Fruit fly (Drosophila melanogaster) whole organism, prepupa: ENCODE results near the gene fws.
A peak's percentile ranks its signal among the peaks of the same experiment; 100 is the strongest.

Experiments
- CG11294 ChIP-seq: fragments of 200-800 bp; sonication (Bioruptor generic); IDR thresholded peaks from 2 replicates; pipeline ENCODE4 v1.3.6; 2022; ENCODE audit warnings: missing biosample characterization, missing genetic modification characterization
- CG16779 ChIP-seq: fragments of 200-800 bp; sonication (Bioruptor generic); optimal IDR thresholded peaks from 3 replicates; lab custom pipeline; 2017; ENCODE audit warnings: missing biosample characterization, mild to moderate bottlenecking, missing genetic modification characterization
- CG3032 ChIP-seq: fragments of 200-800 bp; optimal IDR thresholded peaks from 2 replicates; lab custom pipeline; 2019; ENCODE audit warnings: missing biosample characterization, mild to moderate bottlenecking, missing genetic modification characterization, moderate library complexity
- CG31627 ChIP-seq: fragments of 200-800 bp; sonication (Bioruptor generic); optimal IDR thresholded peaks from 3 replicates; lab custom pipeline; 2016; ENCODE audit warnings: missing biosample characterization, missing genetic modification characterization
- CG34406 ChIP-seq: fragments of 200-800 bp; sonication (Bioruptor generic); optimal IDR thresholded peaks from 3 replicates; lab custom pipeline; 2016; ENCODE audit warnings: missing biosample characterization, missing genetic modification characterization
- CG3919 ChIP-seq: fragments of 200-800 bp; sonication (Bioruptor generic); optimal IDR thresholded peaks from 3 replicates; lab custom pipeline; 2016; ENCODE audit warnings: missing biosample characterization, missing genetic modification characterization
- CG6163 ChIP-seq: fragments of 200-800 bp; sonication (Bioruptor generic); IDR thresholded peaks from 3 replicates; pipeline ENCODE4 v1.3.6; 2022; ENCODE audit warnings: missing biosample characterization, missing genetic modification characterization
- CG6276 ChIP-seq: fragments of 200-800 bp; sonication (Bioruptor generic); optimal IDR thresholded peaks from 2 replicates; lab custom pipeline; 2017; ENCODE audit warnings: missing biosample characterization, mild to moderate bottlenecking, missing genetic modification characterization
- CG6792 ChIP-seq: fragments of 200-800 bp; sonication (Bioruptor generic); optimal IDR thresholded peaks from 3 replicates; lab custom pipeline; 2016; ENCODE audit warnings: missing biosample characterization, missing genetic modification characterization
- CG6854 ChIP-seq: fragments of 200-800 bp; sonication (Bioruptor generic); optimal IDR thresholded peaks from 2 replicates; lab custom pipeline; 2017; ENCODE audit warnings: missing biosample characterization, mild to moderate bottlenecking, missing genetic modification characterization
- CG7368 ChIP-seq: fragments of 200-800 bp; sonication (Bioruptor generic); optimal IDR thresholded peaks from 3 replicates; lab custom pipeline; 2016; ENCODE audit warnings: missing biosample characterization, missing genetic modification characterization
- CG8319 ChIP-seq: fragments of 200-800 bp; sonication (Bioruptor generic); optimal IDR thresholded peaks from 3 replicates; lab custom pipeline; 2016; ENCODE audit warnings: missing biosample characterization, missing genetic modification characterization
- CG9139 ChIP-seq: fragments of 200-800 bp; sonication (Bioruptor generic); optimal IDR thresholded peaks from 3 replicates; lab custom pipeline; 2017; ENCODE audit warnings: missing biosample characterization, mild to moderate bottlenecking, missing genetic modification characterization
- Eip75B ChIP-seq: fragments of 200-800 bp; sonication (Bioruptor generic); optimal IDR thresholded peaks from 3 replicates; lab custom pipeline; 2016; ENCODE audit warnings: missing biosample characterization, missing genetic modification characterization
- Eip78C ChIP-seq: fragments of 200-800 bp; sonication (Bioruptor generic); peaks from one replicate; lab custom pipeline; 2016; ENCODE audit warnings: missing biosample characterization, missing genetic modification characterization
- Ets21C ChIP-seq: fragments of 200-800 bp; sonication (Bioruptor generic); optimal IDR thresholded peaks from 3 replicates; lab custom pipeline; 2016; ENCODE audit warnings: missing biosample characterization, missing genetic modification characterization
- Gug ChIP-seq: fragments of 200-800 bp; sonication (Bioruptor generic); IDR thresholded peaks from 2 replicates; pipeline ENCODE4 v1.3.6; 2022; ENCODE audit warnings: missing biosample characterization, missing genetic modification characterization
- Hr38 ChIP-seq: sonication (Bioruptor generic); optimal IDR thresholded peaks from 2 replicates; lab custom pipeline; 2016; ENCODE audit warnings: missing biosample characterization, missing genetic modification characterization
- Hr39 ChIP-seq: fragments of 200-800 bp; sonication (Bioruptor generic); optimal IDR thresholded peaks from 2 replicates; lab custom pipeline; 2016; ENCODE audit warnings: missing biosample characterization, missing genetic modification characterization
- Lpt ChIP-seq: fragments of 200-800 bp; sonication (Bioruptor generic); optimal IDR thresholded peaks from 3 replicates; lab custom pipeline; 2016; ENCODE audit warnings: missing biosample characterization, missing genetic modification characterization
- Met ChIP-seq: fragments of 200-800 bp; sonication (Bioruptor generic); optimal IDR thresholded peaks from 3 replicates; lab custom pipeline; 2016; ENCODE audit warnings: missing biosample characterization, missing genetic modification characterization
- OdsH ChIP-seq: fragments of 200-800 bp; sonication (Bioruptor generic); optimal IDR thresholded peaks from 3 replicates; lab custom pipeline; 2016; ENCODE audit warnings: missing biosample characterization, missing genetic modification characterization
- Sox102F ChIP-seq: fragments of 200-800 bp; sonication (Bioruptor generic); optimal IDR thresholded peaks from 2 replicates; lab custom pipeline; 2016; ENCODE audit warnings: missing biosample characterization, mild to moderate bottlenecking, missing genetic modification characterization
- achi ChIP-seq: fragments of 200-800 bp; sonication (Bioruptor generic); optimal IDR thresholded peaks from 3 replicates; lab custom pipeline; 2016; ENCODE audit warnings: missing biosample characterization, missing genetic modification characterization
- acj6 ChIP-seq: fragments of 200-800 bp; sonication (Bioruptor generic); optimal IDR thresholded peaks from 3 replicates; lab custom pipeline; 2016; ENCODE audit warnings: missing biosample characterization, missing genetic modification characterization
- dac ChIP-seq: fragments of 200-800 bp; sonication (Bioruptor generic); optimal IDR thresholded peaks from 2 replicates; lab custom pipeline; 2017; ENCODE audit warnings: missing biosample characterization, mild to moderate bottlenecking, missing genetic modification characterization
- dsx ChIP-seq: fragments of 200-800 bp; optimal IDR thresholded peaks from 3 replicates; lab custom pipeline; 2019; ENCODE audit warnings: missing biosample characterization, mild to moderate bottlenecking, missing genetic modification characterization, moderate library complexity; ENCODE audit not compliant: poor library complexity, severe bottlenecking
- eg ChIP-seq: fragments of 200-800 bp; sonication (Bioruptor generic); IDR thresholded peaks from 3 replicates; pipeline ENCODE4 v1.3.6; 2022; ENCODE audit warnings: missing biosample characterization, missing genetic modification characterization
- esn ChIP-seq: fragments of 200-800 bp; sonication (Bioruptor generic); optimal IDR thresholded peaks from 2 replicates; lab custom pipeline; 2016; ENCODE audit warnings: missing biosample characterization, mild to moderate bottlenecking, missing genetic modification characterization, moderate library complexity
- fd59A ChIP-seq: fragments of 200-800 bp; sonication (Bioruptor generic); optimal IDR thresholded peaks from 2 replicates; lab custom pipeline; 2017; ENCODE audit warnings: missing biosample characterization, mild to moderate bottlenecking, missing genetic modification characterization, missing genetic modification reagents
- fkh ChIP-seq: fragments of 200-800 bp; sonication (Bioruptor generic); optimal IDR thresholded peaks from 3 replicates; lab custom pipeline; 2017; ENCODE audit warnings: missing biosample characterization, mild to moderate bottlenecking, missing genetic modification characterization, moderate library complexity
- net ChIP-seq: fragments of 200-800 bp; sonication (Bioruptor generic); optimal IDR thresholded peaks from 3 replicates; lab custom pipeline; 2016; ENCODE audit warnings: missing biosample characterization, missing genetic modification characterization
- pdm3 ChIP-seq: fragments of 200-800 bp; sonication (Bioruptor generic); optimal IDR thresholded peaks from 3 replicates; lab custom pipeline; 2016; ENCODE audit warnings: missing biosample characterization, missing genetic modification characterization
- salr ChIP-seq, 2 experiments: fragments of 200-800 bp; sonication (Bioruptor generic); optimal IDR thresholded peaks; 3 replicates each; lab custom pipeline; 2016 to 2018; ENCODE audit warnings: missing biosample characterization in 2 of 2, missing genetic modification characterization in 2 of 2, mild to moderate bottlenecking in 1 of 2
- spab ChIP-seq: fragments of 200-800 bp; sonication (Bioruptor generic); optimal IDR thresholded peaks from 2 replicates; lab custom pipeline; 2017; ENCODE audit warnings: missing biosample characterization, mild to moderate bottlenecking, missing genetic modification characterization, missing genetic modification reagents
- svp ChIP-seq: fragments of 200-800 bp; sonication (Bioruptor generic); peaks from one replicate; lab custom pipeline; 2016; ENCODE audit warnings: missing biosample characterization, missing genetic modification characterization

The fws gene

dm6 chr2L:17465915-17466677 lies 14.7 kb downstream of the fws start (continued):
- TF ChIP-seq CG11294 (GFP tag; lab: Robert Waterston, UW) (peak; percentile 79), esn (GFP tag; lab: Kevin White, UChicago) (peak; percentile 61), dac (GFP tag; lab: Kevin White, UChicago) (peak; percentile 31), CG9139 (GFP tag; lab: Kevin White, UChicago) (peak; percentile 38), CG7368 (peak; percentile 57), CG34406 (GFP tag; lab: Kevin White, UChicago) (peak; percentile 47), CG6276 (GFP tag; lab: Kevin White, UChicago) (peak; percentile 81), achi (peak; percentile 84), svp (GFP tag; lab: Kevin White, UChicago) (no peak), spab (GFP tag; lab: Kevin White, UChicago) (peak; percentile 64)

dm6 chr2L:17457944-17458343 lies 22.9 kb downstream of the fws start, which contains the start of gene CG18563:
TSS of gene CG18563 (minus strand) at chr2L:17458044.
- peak; percentile 23 for TF ChIP-seq Eip78C
- TF ChIP-seq net (GFP tag; lab: Kevin White, UChicago), result no peak
- no peak for TF ChIP-seq Ets21C
- no peak for TF ChIP-seq Hr39 (GFP tag; lab: Kevin White, UChicago)
- TF ChIP-seq CG31627 (GFP tag; lab: Kevin White, UChicago), result no peak
- TF ChIP-seq Eip75B, result no peak
- TF ChIP-seq fd59A, result no peak
- TF ChIP-seq, all 60 proteins: peak for 1

dm6 chr2L:17455823-17456222 lies 25.0 kb downstream of the fws start, which contains the start of gene SPH93:
TSS of gene SPH93 (minus strand) at chr2L:17455923.
- no peak for TF ChIP-seq spab (GFP tag; lab: Kevin White, UChicago)
- peak; percentile 40 for TF ChIP-seq Eip78C
- TF ChIP-seq CG6792 (GFP tag; lab: Kevin White, UChicago), result no peak

- TF ChIP-seq Eip78C, result peak; percentile 22
- TF ChIP-seq CG6276 (GFP tag; lab: Kevin White, UChicago), result no peak
Observed at dm6 chr2L:17452624-17453023, 28.2 kb downstream of the fws start, which contains the start of gene CG5050. TSS of gene CG5050 (plus strand) at chr2L:17452924.

dm6 chr2L:17452084-17452483 lies 28.7 kb downstream of the fws start:
- TF ChIP-seq svp (GFP tag; lab: Kevin White, UChicago) (peak; percentile 62), Sox102F (GFP tag; lab: Kevin White, UChicago) (no peak)

- TF ChIP-seq CG11294 (GFP tag; lab: Robert Waterston, UW), result no peak; the same call in 1 of the 2 replicates
- peak; percentile 81 for TF ChIP-seq net (GFP tag; lab: Kevin White, UChicago)
- peak; percentile 69 for TF ChIP-seq CG6276 (GFP tag; lab: Kevin White, UChicago)
- TF ChIP-seq dsx (GFP tag; lab: Kevin White, UChicago), result no peak
- peak; percentile 77 for TF ChIP-seq CG6792 (GFP tag; lab: Kevin White, UChicago)
- peak; percentile 88 for TF ChIP-seq svp (GFP tag; lab: Kevin White, UChicago)
- no peak for TF ChIP-seq dac (GFP tag; lab: Kevin White, UChicago)
- peak; percentile 55 for TF ChIP-seq Lpt (GFP tag; lab: Kevin White, UChicago)
- TF ChIP-seq Met, result peak; percentile 81
- TF ChIP-seq CG8319, result peak; percentile 49
- peak; percentile 63 for TF ChIP-seq CG3032 (tag; lab: Kevin White, UChicago)
- TF ChIP-seq spab (GFP tag; lab: Kevin White, UChicago), result peak; percentile 52
- no peak; the same call in 2 of the 3 replicates for TF ChIP-seq eg (GFP tag; lab: Robert Waterston, UW)
- peak; percentile 10 for TF ChIP-seq fkh (GFP tag; lab: Kevin White, UChicago)
- TF ChIP-seq CG3919 (GFP tag; lab: Kevin White, UChicago), result peak; percentile 78
- peak; percentile 32 to 72 for TF ChIP-seq salr (GFP tag; optimal IDR thresholded peaks at IDR 0.05; lab: Kevin White, UChicago)
- TF ChIP-seq fd59A, result peak; percentile 58
- TF ChIP-seq CG6854 (GFP tag; lab: Kevin White, UChicago), result peak; percentile 23
- TF ChIP-seq Hr38 (GFP tag; lab: Kevin White, UChicago), result no peak
- TF ChIP-seq Gug (GFP tag; lab: Robert Waterston, UW), result no peak
- no peak; the same call in 2 of the 3 replicates for TF ChIP-seq CG6163 (GFP tag; lab: Robert Waterston, UW)
- peak; percentile 78 for TF ChIP-seq pdm3 (GFP tag; lab: Kevin White, UChicago)
- peak; percentile 86 for TF ChIP-seq esn (GFP tag; lab: Kevin White, UChicago)
- TF ChIP-seq OdsH (GFP tag; lab: Kevin White, UChicago), result peak; percentile 83
- TF ChIP-seq acj6 (GFP tag; lab: Kevin White, UChicago), result peak; percentile 78
- TF ChIP-seq achi, result peak; percentile 72
- TF ChIP-seq CG16779 (tag; lab: Kevin White, UChicago), result peak; percentile 62
Observed at dm6 chr2L:17450505-17451415, 30.1 kb downstream of the fws start.
